Worm (Caenorhabditis elegans): ENCODE data around the gene sql-1.

sql-1 gene

DNA sequence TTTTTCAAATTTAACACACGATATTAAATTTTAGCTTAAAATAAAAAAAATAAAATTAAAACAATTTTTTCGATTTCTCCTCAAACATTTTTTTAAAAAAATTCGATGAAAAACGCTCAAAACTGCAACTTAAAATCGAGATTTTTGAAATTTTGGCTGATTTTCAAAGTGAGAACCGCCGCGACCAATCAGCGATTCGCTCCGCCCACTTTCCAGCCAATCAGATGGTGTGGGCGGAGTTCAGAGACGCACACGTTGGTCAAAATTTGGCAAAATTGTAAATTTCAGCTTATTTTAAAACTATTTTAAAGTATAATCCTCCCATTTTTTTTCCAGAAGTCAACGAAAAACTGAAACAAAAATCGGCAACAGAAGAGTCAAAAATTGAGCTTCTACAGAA is 11.1 kb downstream of the sql-1 start:
- TF ChIP-seq blmp-1 (tag; optimal IDR thresholded peaks at IDR 0.05): no peak
- TF ChIP-seq tbx-8 (GFP tag; optimal IDR thresholded peaks at IDR 0.05): no peak
- no peak for TF ChIP-seq lin-13 (tag; optimal IDR thresholded peaks at IDR 0.05)
- no peak for TF ChIP-seq nhr-12 (tag; optimal IDR thresholded peaks at IDR 0.05)
- TF ChIP-seq lin-32 (GFP tag; optimal IDR thresholded peaks at IDR 0.05): no peak
- no peak for TF ChIP-seq nhr-2 (tag; optimal IDR thresholded peaks at IDR 0.05)

DNA sequence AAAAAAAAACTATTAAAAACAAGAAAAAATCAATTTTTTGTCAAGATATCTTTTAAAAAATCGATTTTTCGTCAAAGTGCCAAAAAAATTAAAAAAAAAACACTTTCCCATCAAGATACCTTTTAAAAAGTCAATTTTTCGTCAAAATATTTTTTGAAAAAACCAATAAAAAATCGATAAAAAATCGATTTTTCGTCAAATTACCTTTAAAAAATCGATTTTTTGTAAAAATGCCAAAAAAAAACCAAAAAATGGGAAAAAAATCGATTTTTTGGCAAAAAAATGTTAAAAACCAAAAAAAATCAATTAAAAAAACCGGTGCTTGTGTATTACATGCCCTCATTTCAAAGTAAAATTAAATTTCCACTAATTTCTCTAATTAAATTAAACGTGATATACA is 18.3 kb downstream of the sql-1 start:
- TF ChIP-seq snpc-4 (tag; optimal IDR thresholded peaks at IDR 0.05) (no peak), zip-8 (tag; optimal IDR thresholded peaks at IDR 0.05) (no peak), mep-1 (tag; optimal IDR thresholded peaks at IDR 0.05) (no peak)

ce11 chrIII:12528029-12528428 is 28.7 kb downstream of the sql-1 start:
- TF ChIP-seq blmp-1 (tag; optimal IDR thresholded peaks at IDR 0.05): no peak
- peak; percentile 35 for TF ChIP-seq lin-13 (tag; optimal IDR thresholded peaks at IDR 0.05)
- TF ChIP-seq nhr-2 (tag; optimal IDR thresholded peaks at IDR 0.05): no peak
- TF ChIP-seq drap-1 (GFP tag; optimal IDR thresholded peaks at IDR 0.05): no peak
- peak; percentile 28 for TF ChIP-seq ces-1 (GFP tag; optimal IDR thresholded peaks at IDR 0.05)
- TF ChIP-seq lsy-2 (tag; optimal IDR thresholded peaks at IDR 0.05): no peak
- no peak for TF ChIP-seq cnd-1 (tag; optimal IDR thresholded peaks at IDR 0.05)
- TF ChIP-seq bed-3 (GFP tag; optimal IDR thresholded peaks at IDR 0.05): no peak
- TF ChIP-seq flh-1 (GFP tag; optimal IDR thresholded peaks at IDR 0.05): no peak
- no peak for TF ChIP-seq lin-32 (GFP tag; optimal IDR thresholded peaks at IDR 0.05)
- TF ChIP-seq ztf-11 (tag; optimal IDR thresholded peaks at IDR 0.05): no peak
- TF ChIP-seq unc-120 (tag; optimal IDR thresholded peaks at IDR 0.05; ENCODE audit: poor library complexity, severe bottlenecking): peak; percentile 17
- peak; percentile 60 for TF ChIP-seq sptf-1 (tag; optimal IDR thresholded peaks at IDR 0.05)
- peak; percentile 65 for TF ChIP-seq mep-1 (tag; optimal IDR thresholded peaks at IDR 0.05)
- peak; percentile 6 for TF ChIP-seq nhr-237 (tag; optimal IDR thresholded peaks at IDR 0.05)

ce11 chrIII:12533900-12534299 is 34.5 kb downstream of the sql-1 start:
- TF ChIP-seq ham-2 (GFP tag; optimal IDR thresholded peaks at IDR 0.05): no peak
- no peak for TF ChIP-seq lin-32 (GFP tag; optimal IDR thresholded peaks at IDR 0.05)
- no peak for TF ChIP-seq blmp-1 (tag; optimal IDR thresholded peaks at IDR 0.05)
- no peak for TF ChIP-seq nhr-28 (tag; optimal IDR thresholded peaks at IDR 0.05)
- TF ChIP-seq M03D4.4 (tag; optimal IDR thresholded peaks at IDR 0.05): no peak
- TF ChIP-seq unc-39 (tag; optimal IDR thresholded peaks at IDR 0.05): no peak
- TF ChIP-seq ces-1 (GFP tag; optimal IDR thresholded peaks at IDR 0.05): no peak
- TF ChIP-seq elt-3 (tag; optimal IDR thresholded peaks at IDR 0.05): no peak
- no peak for TF ChIP-seq ztf-11 (tag; optimal IDR thresholded peaks at IDR 0.05)
- no peak for TF ChIP-seq nhr-76 (tag; optimal IDR thresholded peaks at IDR 0.05)
- TF ChIP-seq drap-1 (GFP tag; optimal IDR thresholded peaks at IDR 0.05): no peak
- TF ChIP-seq nhr-2 (tag; optimal IDR thresholded peaks at IDR 0.05): no peak

ce11 chrIII:12537239-12537845 is 38.0 kb downstream of the sql-1 start:
- TF ChIP-seq ceh-39 (tag; optimal IDR thresholded peaks at IDR 0.05): no peak
- TF ChIP-seq drap-1 (GFP tag; optimal IDR thresholded peaks at IDR 0.05): no peak
- TF ChIP-seq elt-1 (tag; optimal IDR thresholded peaks at IDR 0.05; ENCODE audit: borderline replicate concordance, insufficient read depth): no peak
- TF ChIP-seq flh-1 (GFP tag; optimal IDR thresholded peaks at IDR 0.05): no peak
- no peak for TF ChIP-seq tbx-8 (GFP tag; optimal IDR thresholded peaks at IDR 0.05)
- no peak for TF ChIP-seq pha-4 (tag; optimal IDR thresholded peaks at IDR 0.05)
- TF ChIP-seq nhr-12 (tag; optimal IDR thresholded peaks at IDR 0.05): no peak
- no peak for TF ChIP-seq ham-2 (GFP tag; optimal IDR thresholded peaks at IDR 0.05)
- TF ChIP-seq ces-1 (GFP tag; optimal IDR thresholded peaks at IDR 0.05): no peak
- TF ChIP-seq lsy-2 (tag; optimal IDR thresholded peaks at IDR 0.05): no peak

- TF ChIP-seq sptf-1 (tag; optimal IDR thresholded peaks at IDR 0.05) (no peak), flh-1 (GFP tag; optimal IDR thresholded peaks at IDR 0.05) (no peak), lin-13 (tag; optimal IDR thresholded peaks at IDR 0.05) (no peak), mab-5 (tag; optimal IDR thresholded peaks at IDR 0.05) (no peak), nhr-2 (tag; optimal IDR thresholded peaks at IDR 0.05) (no peak), sem-2 (GFP tag; optimal IDR thresholded peaks at IDR 0.05) (no peak), nhr-12 (tag; optimal IDR thresholded peaks at IDR 0.05) (no peak), tbx-8 (GFP tag; optimal IDR thresholded peaks at IDR 0.05) (no peak), unc-62 (GFP tag; optimal IDR thresholded peaks at IDR 0.05) (no peak), M03D4.4 (tag; optimal IDR thresholded peaks at IDR 0.05) (no peak)
Measured at ce11 chrIII:12540411-12540810, 41.1 kb downstream of the sql-1 start.

Measured in whole organism, mixed stage, embryonic.